Worm (Caenorhabditis elegans) whole organism, L3 larva: Measurements from ENCODE around the gene srd-45.
A peak's percentile ranks its signal among the peaks of the same experiment; 100 is the strongest.

ENCODE experiments used
- R02D3.7 ChIP-seq: fragments of 150-350 bp; optimal IDR thresholded peaks from 2 replicates; lab custom pipeline; 2014; ENCODE audit warnings: missing biosample characterization, missing genetic modification characterization
- ZK546.5 ChIP-seq: sonication (generic microtip); optimal IDR thresholded peaks from 2 replicates; lab custom pipeline; 2017; ENCODE audit warnings: missing biosample characterization, missing genetic modification characterization
- aly-2 ChIP-seq: fragments of 150-350 bp; optimal IDR thresholded peaks from 2 replicates; lab custom pipeline; 2014; ENCODE audit warnings: missing biosample characterization, missing genetic modification characterization
- ama-1 ChIP-seq: fragments of 150-350 bp; optimal IDR thresholded peaks from 2 replicates; lab custom pipeline; 2018
- ceh-16 ChIP-seq: sonication (generic microtip); optimal IDR thresholded peaks from 2 replicates; lab custom pipeline; 2017; ENCODE audit warnings: missing biosample characterization, missing genetic modification characterization
- ceh-28 ChIP-seq: fragments of 150-350 bp; optimal IDR thresholded peaks from 2 replicates; lab custom pipeline; 2014; ENCODE audit warnings: missing biosample characterization, missing genetic modification reagents, missing genetic modification characterization
- ceh-82 ChIP-seq: fragments of 150-350 bp; optimal IDR thresholded peaks from 2 replicates; lab custom pipeline; 2014; ENCODE audit warnings: missing biosample characterization, missing genetic modification characterization
- ceh-9 ChIP-seq: sonication (generic microtip); optimal IDR thresholded peaks from 2 replicates; lab custom pipeline; 2018; ENCODE audit warnings: missing biosample characterization, missing genetic modification characterization
- daf-12 ChIP-seq: fragments of 150-350 bp; optimal IDR thresholded peaks from 2 replicates; lab custom pipeline; 2014; ENCODE audit warnings: missing biosample characterization, missing genetic modification reagents, missing genetic modification characterization
- egl-27 ChIP-seq: sonication (generic microtip); optimal IDR thresholded peaks from 4 replicates; lab custom pipeline; 2017; ENCODE audit warnings: missing biosample characterization, missing genetic modification reagents, missing genetic modification characterization
- egl-5 ChIP-seq: fragments of 150-350 bp; optimal IDR thresholded peaks from 2 replicates; lab custom pipeline; 2017; ENCODE audit warnings: missing biosample characterization, missing genetic modification reagents, missing genetic modification characterization, inconsistent platforms
- elt-1 ChIP-seq: fragments of 150-350 bp; optimal IDR thresholded peaks from 2 replicates; lab custom pipeline; 2014; ENCODE audit warnings: missing biosample characterization, missing genetic modification characterization
- elt-2 ChIP-seq: sonication (generic microtip); optimal IDR thresholded peaks from 2 replicates; lab custom pipeline; 2016; ENCODE audit warnings: missing genetic modification reagents, mild to moderate bottlenecking, missing genetic modification characterization, missing compliant biosample characterization
- elt-3 ChIP-seq, 3 experiments: fragments of 150-350 bp in 1 of 3; sonication (generic microtip) in 2 of 3; optimal IDR thresholded peaks; 2 replicates in 2 of 3; 4 replicates in 1 of 3; lab custom pipeline; 2014 to 2017; ENCODE audit warnings: missing biosample characterization in 3 of 3, missing genetic modification characterization in 3 of 3
- eor-1 ChIP-seq, 2 experiments: fragments of 150-350 bp; optimal IDR thresholded peaks; 2 replicates each; lab custom pipeline; 2014 to 2018; ENCODE audit warnings: missing biosample characterization in 2 of 2, missing genetic modification characterization in 2 of 2
- fkh-10 ChIP-seq: sonication (generic microtip); optimal IDR thresholded peaks from 2 replicates; lab custom pipeline; 2017; ENCODE audit warnings: missing biosample characterization, missing genetic modification reagents, missing genetic modification characterization
- fkh-2 ChIP-seq: fragments of 150-350 bp; optimal IDR thresholded peaks from 2 replicates; lab custom pipeline; 2014; ENCODE audit warnings: missing biosample characterization, missing genetic modification reagents, missing genetic modification characterization
- fos-1 ChIP-seq: fragments of 150-350 bp; optimal IDR thresholded peaks from 2 replicates; lab custom pipeline; 2014; ENCODE audit warnings: missing biosample characterization, missing genetic modification characterization
- hmg-11 ChIP-seq: sonication (generic microtip); optimal IDR thresholded peaks from 2 replicates; lab custom pipeline; 2016; ENCODE audit warnings: missing genetic modification characterization, missing compliant biosample characterization
- jun-1 ChIP-seq: fragments of 150-350 bp; optimal IDR thresholded peaks from 2 replicates; lab custom pipeline; 2014; ENCODE audit warnings: missing biosample characterization, missing genetic modification reagents, missing genetic modification characterization
- lin-15B ChIP-seq: fragments of 150-350 bp; optimal IDR thresholded peaks from 2 replicates; lab custom pipeline; 2014; ENCODE audit warnings: missing biosample characterization, missing genetic modification characterization
- lin-39 ChIP-seq: fragments of 150-350 bp; optimal IDR thresholded peaks from 2 replicates; lab custom pipeline; 2018; ENCODE audit warnings: missing biosample characterization, missing genetic modification reagents, missing genetic modification characterization
- lsy-12 ChIP-seq: sonication (generic microtip); optimal IDR thresholded peaks from 2 replicates; lab custom pipeline; 2016; ENCODE audit warnings: mild to moderate bottlenecking, missing genetic modification characterization, missing compliant biosample characterization
- mdl-1 ChIP-seq: fragments of 150-350 bp; optimal IDR thresholded peaks from 2 replicates; lab custom pipeline; 2014; ENCODE audit warnings: missing biosample characterization, missing genetic modification characterization
- mml-1 ChIP-seq: fragments of 150-350 bp; sonication (generic microtip); optimal IDR thresholded peaks from 3 replicates; lab custom pipeline; 2014; ENCODE audit warnings: missing biosample characterization, missing genetic modification characterization
- nfya-1 ChIP-seq: sonication (generic microtip); optimal IDR thresholded peaks from 2 replicates; lab custom pipeline; 2017; ENCODE audit warnings: missing genetic modification characterization, mild to moderate bottlenecking, missing compliant biosample characterization, antibody characterized with exemption, moderate library complexity; ENCODE audit not compliant: insufficient read depth
- nhr-11 ChIP-seq: fragments of 150-350 bp; optimal IDR thresholded peaks from 2 replicates; lab custom pipeline; 2014; ENCODE audit warnings: missing biosample characterization, missing genetic modification characterization
- nhr-12 ChIP-seq: fragments of 150-350 bp; optimal IDR thresholded peaks from 2 replicates; lab custom pipeline; 2014; ENCODE audit warnings: missing biosample characterization, missing genetic modification characterization
- nhr-23 ChIP-seq: fragments of 150-350 bp; optimal IDR thresholded peaks from 2 replicates; lab custom pipeline; 2014; ENCODE audit warnings: missing biosample characterization, missing genetic modification reagents, missing genetic modification characterization
- nhr-237 ChIP-seq: fragments of 150-350 bp; optimal IDR thresholded peaks from 2 replicates; lab custom pipeline; 2014; ENCODE audit warnings: missing biosample characterization, missing genetic modification characterization
- nhr-25 ChIP-seq: sonication (generic microtip); optimal IDR thresholded peaks from 2 replicates; lab custom pipeline; 2017; ENCODE audit warnings: missing biosample characterization, missing genetic modification characterization
- nhr-28 ChIP-seq: fragments of 150-350 bp; optimal IDR thresholded peaks from 2 replicates; lab custom pipeline; 2014; ENCODE audit warnings: missing biosample characterization, missing genetic modification characterization
- nhr-43 ChIP-seq: sonication (generic microtip); optimal IDR thresholded peaks from 2 replicates; lab custom pipeline; 2016; ENCODE audit warnings: mild to moderate bottlenecking, missing genetic modification characterization, missing compliant biosample characterization; ENCODE audit not compliant: poor library complexity, severe bottlenecking
- nhr-67 ChIP-seq: fragments of 150-350 bp; optimal IDR thresholded peaks from 2 replicates; lab custom pipeline; 2014; ENCODE audit warnings: missing biosample characterization, missing genetic modification characterization
- nhr-76 ChIP-seq: fragments of 150-350 bp; sonication (generic microtip); optimal IDR thresholded peaks from 5 replicates; lab custom pipeline; 2014; ENCODE audit warnings: missing biosample characterization, missing genetic modification characterization
- nhr-77 ChIP-seq: fragments of 150-350 bp; optimal IDR thresholded peaks from 2 replicates; lab custom pipeline; 2014; ENCODE audit warnings: missing biosample characterization, missing genetic modification characterization
- pha-4 ChIP-seq: fragments of 150-350 bp; optimal IDR thresholded peaks from 2 replicates; lab custom pipeline; 2014; ENCODE audit warnings: missing biosample characterization, missing genetic modification reagents, missing genetic modification characterization
- pqm-1 ChIP-seq: fragments of 150-350 bp; optimal IDR thresholded peaks from 2 replicates; lab custom pipeline; 2017; ENCODE audit warnings: missing biosample characterization, missing genetic modification characterization, inconsistent platforms
- sea-2 ChIP-seq: fragments of 150-350 bp; sonication (generic microtip); optimal IDR thresholded peaks from 4 replicates; lab custom pipeline; 2014; ENCODE audit warnings: missing biosample characterization, missing genetic modification reagents, missing genetic modification characterization
- skn-1 ChIP-seq: fragments of 150-350 bp; optimal IDR thresholded peaks from 2 replicates; lab custom pipeline; 2014; ENCODE audit warnings: missing biosample characterization, missing genetic modification characterization
- snpc-4 ChIP-seq: fragments of 150-350 bp; optimal IDR thresholded peaks from 2 replicates; lab custom pipeline; 2014; ENCODE audit warnings: missing biosample characterization, missing genetic modification characterization
- tbx-2 ChIP-seq: sonication (generic microtip); optimal IDR thresholded peaks from 2 replicates; lab custom pipeline; 2016; ENCODE audit warnings: mild to moderate bottlenecking, missing genetic modification characterization, missing compliant biosample characterization
- unc-39 ChIP-seq: sonication (generic microtip); optimal IDR thresholded peaks from 4 replicates; lab custom pipeline; 2017; ENCODE audit warnings: missing biosample characterization, missing genetic modification characterization
- unc-62 ChIP-seq: fragments of 150-350 bp; sonication (generic microtip); optimal IDR thresholded peaks from 4 replicates; lab custom pipeline; 2014; ENCODE audit warnings: missing biosample characterization, missing genetic modification reagents, missing genetic modification characterization
- zag-1 ChIP-seq: fragments of 150-350 bp; optimal IDR thresholded peaks from 2 replicates; lab custom pipeline; 2014; ENCODE audit warnings: missing biosample characterization, missing genetic modification characterization
- ztf-11 ChIP-seq: fragments of 150-350 bp; optimal IDR thresholded peaks from 2 replicates; lab custom pipeline; 2014; ENCODE audit warnings: missing biosample characterization, missing genetic modification characterization
- ztf-4 ChIP-seq: fragments of 150-350 bp; optimal IDR thresholded peaks from 2 replicates; lab custom pipeline; 2014; ENCODE audit warnings: missing biosample characterization, missing genetic modification characterization

Gene srd-45

ce11 chrX:12362951-12363486 is 34.2 kb downstream of the srd-45 start:
- TF ChIP-seq ceh-28 (tag; lab: Kevin White, UChicago) (peak; percentile 100), nfya-1 (tag; lab: Kevin White, UChicago) (peak; percentile 91), pha-4 (tag; lab: Kevin White, UChicago) (peak; percentile 99), nhr-77 (peak; percentile 98), fos-1 (tag; lab: Kevin White, UChicago) (peak; percentile 91), hmg-11 (tag; lab: Kevin White, UChicago) (peak; percentile 77), mdl-1 (tag; lab: Kevin White, UChicago) (peak; percentile 86), elt-3 (tag; optimal IDR thresholded peaks at IDR 0.05; lab: Kevin White, UChicago) (peak; percentile 72 to 98 (median 87)), lsy-12 (tag; lab: Kevin White, UChicago) (peak; percentile 95), aly-2 (tag; lab: Kevin White, UChicago) (peak; percentile 98), ceh-16 (tag; lab: Kevin White, UChicago) (peak; percentile 66), nhr-67 (tag; lab: Kevin White, UChicago) (peak; percentile 58), daf-12 (tag; lab: Kevin White, UChicago) (peak; percentile 93), lin-15B (tag; lab: Kevin White, UChicago) (peak; percentile 12), fkh-10 (GFP tag; lab: Kevin White, UChicago) (peak; percentile 99), nhr-12 (tag; lab: Kevin White, UChicago) (peak; percentile 25), elt-1 (tag; lab: Kevin White, UChicago) (peak; percentile 75), fkh-2 (tag; lab: Kevin White, UChicago) (peak; percentile 56), jun-1 (tag; lab: Kevin White, UChicago) (peak; percentile 100), nhr-237 (tag; lab: Kevin White, UChicago) (peak; percentile 43), nhr-28 (peak; percentile 96), nhr-23 (tag; lab: Kevin White, UChicago) (peak; percentile 99), sea-2 (GFP tag; lab: Kevin White, UChicago) (peak; percentile 11), nhr-76 (tag; lab: Kevin White, UChicago) (peak; percentile 86), nhr-11 (tag; lab: Kevin White, UChicago) (peak; percentile 98), ztf-4 (tag; lab: Kevin White, UChicago) (peak; percentile 93), ztf-11 (tag; lab: Kevin White, UChicago) (peak; percentile 53), snpc-4 (tag; lab: Kevin White, UChicago) (peak; percentile 94), mml-1 (tag; lab: Kevin White, UChicago) (no peak), unc-62 (GFP tag; lab: Kevin White, UChicago) (peak; percentile 89), tbx-2 (tag; lab: Kevin White, UChicago) (peak; percentile 98), ZK546.5 (tag; lab: Kevin White, UChicago) (peak; percentile 72), lin-39 (tag; lab: Kevin White, UChicago) (peak; percentile 82), zag-1 (tag; lab: Kevin White, UChicago) (peak; percentile 88), pqm-1 (tag; lab: Kevin White, UChicago) (peak; percentile 93), nhr-43 (tag; lab: Kevin White, UChicago) (peak; percentile 99), ama-1 (lab: Kevin White, UChicago) (no peak), R02D3.7 (tag; lab: Kevin White, UChicago) (peak; percentile 91), ceh-82 (tag; lab: Kevin White, UChicago) (peak; percentile 96), elt-2 (tag; lab: Kevin White, UChicago) (peak; percentile 84), skn-1 (tag; lab: Kevin White, UChicago) (peak; percentile 99), unc-39 (tag; lab: Kevin White, UChicago) (no peak), egl-27 (tag; lab: Kevin White, UChicago) (peak; percentile 87), eor-1 (tag; optimal IDR thresholded peaks at IDR 0.05; lab: Kevin White, UChicago) (peak in 1 of 2 experiments; percentile 80), egl-5 (peak; percentile 98), nhr-25 (tag; lab: Kevin White, UChicago) (peak; percentile 87), ceh-9 (tag; lab: Kevin White, UChicago) (no peak)
